Fruit fly (Drosophila melanogaster) whole organism, prepupa: ENCODE measurements around the gene Bet3.
A peak's percentile ranks its signal among the peaks of the same experiment; 100 is the strongest.

Experiments used
- CG11294 ChIP-seq: fragments of 200-800 bp; sonication (Bioruptor generic); IDR thresholded peaks from 2 replicates; pipeline ENCODE4 v1.3.6; 2022; ENCODE audit warnings: missing biosample characterization, missing genetic modification characterization
- CG11902 ChIP-seq: fragments of 200-800 bp; sonication (Bioruptor generic); optimal IDR thresholded peaks from 3 replicates; lab custom pipeline; 2016; ENCODE audit warnings: missing biosample characterization, missing genetic modification characterization
- CG16779 ChIP-seq: fragments of 200-800 bp; sonication (Bioruptor generic); optimal IDR thresholded peaks from 3 replicates; lab custom pipeline; 2017; ENCODE audit warnings: missing biosample characterization, mild to moderate bottlenecking, missing genetic modification characterization
- CG3919 ChIP-seq: fragments of 200-800 bp; sonication (Bioruptor generic); optimal IDR thresholded peaks from 3 replicates; lab custom pipeline; 2016; ENCODE audit warnings: missing biosample characterization, missing genetic modification characterization
- CG8119 ChIP-seq: fragments of 200-800 bp; sonication (Bioruptor generic); IDR thresholded peaks from 3 replicates; pipeline ENCODE4 v1.3.6; 2022; ENCODE audit warnings: missing biosample characterization, missing genetic modification characterization
- Eip78C ChIP-seq: fragments of 200-800 bp; sonication (Bioruptor generic); peaks from one replicate; lab custom pipeline; 2016; ENCODE audit warnings: missing biosample characterization, missing genetic modification characterization
- Ets96B ChIP-seq: fragments of 200-800 bp; optimal IDR thresholded peaks from 2 replicates; lab custom pipeline; 2019; ENCODE audit warnings: missing biosample characterization, mild to moderate bottlenecking, missing genetic modification characterization, moderate library complexity
- Hr39 ChIP-seq: fragments of 200-800 bp; sonication (Bioruptor generic); optimal IDR thresholded peaks from 2 replicates; lab custom pipeline; 2016; ENCODE audit warnings: missing biosample characterization, missing genetic modification characterization
- achi ChIP-seq: fragments of 200-800 bp; sonication (Bioruptor generic); optimal IDR thresholded peaks from 3 replicates; lab custom pipeline; 2016; ENCODE audit warnings: missing biosample characterization, missing genetic modification characterization
- fd59A ChIP-seq: fragments of 200-800 bp; sonication (Bioruptor generic); optimal IDR thresholded peaks from 2 replicates; lab custom pipeline; 2017; ENCODE audit warnings: missing biosample characterization, mild to moderate bottlenecking, missing genetic modification characterization, missing genetic modification reagents

DNA sequence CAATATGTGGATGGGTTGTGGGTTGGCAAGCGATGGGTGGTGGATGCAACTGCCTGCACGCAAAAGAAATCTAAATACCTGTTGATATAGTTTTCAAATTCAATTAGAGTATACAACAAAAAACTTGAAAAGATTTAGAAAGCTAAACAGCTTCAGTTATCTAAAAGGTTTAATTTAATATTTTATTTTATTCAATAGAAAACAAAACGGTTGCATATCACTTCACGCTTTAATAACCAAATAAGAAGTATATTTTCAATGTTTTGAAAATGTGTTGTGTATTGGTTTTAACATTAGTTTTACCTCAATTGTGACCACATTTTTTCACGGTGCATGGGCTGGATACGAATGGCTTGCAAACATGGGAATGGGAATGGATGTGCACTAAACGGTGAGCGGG, 47.6 kb upstream of the Bet3 start:
- TF ChIP-seq CG11902 (no peak), Eip78C (GFP tag; lab: Kevin White, UChicago) (peak; percentile 70), achi (GFP tag; lab: Kevin White, UChicago) (no peak), CG3919 (GFP tag; lab: Kevin White, UChicago) (no peak), CG11294 (GFP tag; lab: Robert Waterston, UW) (no peak), Hr39 (no peak), Ets96B (no peak), CG8119 (GFP tag; lab: Robert Waterston, UW) (peak; percentile 60; the same call in 2 of the 3 replicates), fd59A (GFP tag; lab: Kevin White, UChicago) (no peak), CG16779 (tag; lab: Kevin White, UChicago) (no peak)
